Fruit fly (Drosophila melanogaster) whole organism, embryonic: ENCODE measurements around the gene CG46309.

Experiments
- B-H2 ChIP-seq: fragments of 200-800 bp; sonication (Bioruptor generic); optimal IDR thresholded peaks from 2 replicates; lab custom pipeline; 2018; ENCODE audit warnings: missing biosample characterization, mild to moderate bottlenecking, missing genetic modification characterization
- BEAF-32 ChIP-seq: fragments of 200-800 bp; sonication (Bioruptor generic); optimal IDR thresholded peaks from 3 replicates; lab custom pipeline; 2017; ENCODE audit warnings: missing biosample characterization, missing genetic modification characterization, mild to moderate bottlenecking, moderate library complexity, missing genetic modification reagents
- Bteb2 ChIP-seq: fragments of 200-800 bp; sonication (Bioruptor generic); optimal IDR thresholded peaks from 2 replicates; lab custom pipeline; 2016; ENCODE audit warnings: missing biosample characterization, missing genetic modification characterization
- CG10543 ChIP-seq: fragments of 200-800 bp; sonication (Bioruptor generic); optimal IDR thresholded peaks from 3 replicates; lab custom pipeline; 2017; ENCODE audit warnings: missing biosample characterization, mild to moderate bottlenecking, missing genetic modification characterization, moderate library complexity
- CG11695 ChIP-seq: fragments of 200-800 bp; sonication (Bioruptor generic); IDR thresholded peaks from 3 replicates; pipeline ENCODE4 v1.3.6; 2022; ENCODE audit warnings: missing biosample characterization, missing genetic modification characterization
- CG12391 ChIP-seq: fragments of 200-800 bp; sonication (Bioruptor generic); optimal IDR thresholded peaks from 3 replicates; lab custom pipeline; 2018; ENCODE audit warnings: missing biosample characterization, mild to moderate bottlenecking, missing genetic modification characterization, moderate library complexity
- CG12659 ChIP-seq: fragments of 200-800 bp; sonication (Bioruptor generic); optimal IDR thresholded peaks from 3 replicates; lab custom pipeline; 2017; ENCODE audit warnings: mild to moderate bottlenecking, missing biosample characterization, missing genetic modification reagents, missing genetic modification characterization
- CG14050 ChIP-seq: fragments of 200-800 bp; sonication (Bioruptor generic); IDR thresholded peaks from 3 replicates; pipeline ENCODE4 v1.3.6; 2022; ENCODE audit warnings: missing biosample characterization, missing genetic modification characterization
- CG15696 ChIP-seq: fragments of 200-800 bp; sonication (Bioruptor generic); optimal IDR thresholded peaks from 2 replicates; lab custom pipeline; 2019; ENCODE audit warnings: missing biosample characterization, mild to moderate bottlenecking, missing genetic modification characterization, moderate library complexity
- CG17186 ChIP-seq: fragments of 200-800 bp; sonication (Bioruptor generic); optimal IDR thresholded peaks from 3 replicates; lab custom pipeline; 2017; ENCODE audit warnings: missing biosample characterization, missing genetic modification reagents, missing genetic modification characterization
- CG2712 ChIP-seq: fragments of 200-800 bp; optimal IDR thresholded peaks from 3 replicates; lab custom pipeline; 2019; ENCODE audit warnings: missing biosample characterization, mild to moderate bottlenecking, missing genetic modification characterization, moderate library complexity
- CG3407 ChIP-seq: fragments of 200-800 bp; sonication (Bioruptor generic); optimal IDR thresholded peaks from 2 replicates; lab custom pipeline; 2018; ENCODE audit warnings: missing biosample characterization, mild to moderate bottlenecking, missing genetic modification characterization
- CG34376 ChIP-seq: fragments of 200-800 bp; sonication (Bioruptor generic); optimal IDR thresholded peaks from 2 replicates; lab custom pipeline; 2018; ENCODE audit warnings: missing biosample characterization, mild to moderate bottlenecking, missing genetic modification characterization
- CG3847 ChIP-seq: fragments of 200-800 bp; sonication (Bioruptor generic); IDR thresholded peaks from 2 replicates; pipeline ENCODE4 v1.3.6; 2022; ENCODE audit warnings: missing biosample characterization, missing genetic modification characterization
- CG4282 ChIP-seq: fragments of 200-800 bp; sonication (Bioruptor generic); optimal IDR thresholded peaks from 2 replicates; lab custom pipeline; 2016; ENCODE audit warnings: missing biosample characterization, missing genetic modification characterization
- CG4617 ChIP-seq: fragments of 200-800 bp; sonication (Bioruptor generic); optimal IDR thresholded peaks from 3 replicates; lab custom pipeline; 2016; ENCODE audit warnings: missing biosample characterization, missing genetic modification characterization, borderline replicate concordance
- CG4820 ChIP-seq: fragments of 200-800 bp; sonication (Bioruptor generic); optimal IDR thresholded peaks from 3 replicates; lab custom pipeline; 2016; ENCODE audit warnings: missing biosample characterization, missing genetic modification characterization
- CG7786 ChIP-seq: fragments of 200-800 bp; sonication (Bioruptor generic); optimal IDR thresholded peaks from 2 replicates; lab custom pipeline; 2016; ENCODE audit warnings: missing biosample characterization, missing genetic modification characterization
- CG8944 ChIP-seq: fragments of 200-800 bp; sonication (Bioruptor generic); optimal IDR thresholded peaks from 3 replicates; lab custom pipeline; 2016; ENCODE audit warnings: missing biosample characterization, missing genetic modification characterization
- Eip74EF ChIP-seq, 2 experiments: fragments of 200-800 bp in 1 of 2; fragments of >200 bp in 1 of 2; sonication (Bioruptor generic) in 1 of 2; optimal IDR thresholded peaks; 2 replicates each; lab custom pipeline; 2017 to 2019; ENCODE audit warnings: missing biosample characterization in 2 of 2, missing genetic modification characterization in 2 of 2, mild to moderate bottlenecking in 1 of 2, moderate library complexity in 1 of 2
- GATAe ChIP-seq: fragments of 200-800 bp; sonication (Bioruptor generic); conservative IDR thresholded peaks from 2 replicates; pipeline ENCODE4 v1.3.6; 2022; ENCODE audit warnings: missing biosample characterization, missing genetic modification characterization
- HLHmδ ChIP-seq: fragments of 200-800 bp; sonication (Bioruptor generic); optimal IDR thresholded peaks from 2 replicates; lab custom pipeline; 2018; ENCODE audit warnings: missing biosample characterization, mild to moderate bottlenecking, missing genetic modification characterization, moderate library complexity
- MESR4 ChIP-seq: fragments of 200-800 bp; sonication (Bioruptor generic); optimal IDR thresholded peaks from 2 replicates; lab custom pipeline; 2018; ENCODE audit warnings: missing biosample characterization, mild to moderate bottlenecking, missing genetic modification characterization, moderate library complexity
- Neu2 ChIP-seq: fragments of 200-800 bp; sonication (Bioruptor generic); optimal IDR thresholded peaks from 3 replicates; lab custom pipeline; 2016; ENCODE audit warnings: missing biosample characterization, missing genetic modification characterization, borderline replicate concordance
- Oaz ChIP-seq: fragments of 200-800 bp; sonication (Bioruptor generic); IDR thresholded peaks from 2 replicates; pipeline ENCODE4 v1.3.6; 2022; ENCODE audit warnings: missing biosample characterization, missing genetic modification characterization
- Optix ChIP-seq: fragments of 200-800 bp; sonication (Bioruptor generic); IDR thresholded peaks from 3 replicates; pipeline ENCODE4 v1.3.6; 2022; ENCODE audit warnings: missing biosample characterization, missing genetic modification characterization
- Ptx1 ChIP-seq: fragments of 200-800 bp; sonication (Bioruptor generic); IDR thresholded peaks from 2 replicates; pipeline ENCODE4 v1.3.6; 2022; ENCODE audit warnings: missing biosample characterization, missing genetic modification characterization
- Ravus ChIP-seq: fragments of 200-800 bp; sonication (Bioruptor generic); IDR thresholded peaks from 2 replicates; pipeline ENCODE4 v1.3.6; 2022; ENCODE audit warnings: missing biosample characterization, missing genetic modification characterization
- Six4 ChIP-seq: fragments of 200-800 bp; sonication (Bioruptor generic); optimal IDR thresholded peaks from 2 replicates; lab custom pipeline; 2016; ENCODE audit warnings: missing biosample characterization, missing genetic modification characterization
- Spps ChIP-seq: fragments of 200-800 bp; sonication (Bioruptor generic); optimal IDR thresholded peaks from 2 replicates; lab custom pipeline; 2018; ENCODE audit warnings: missing biosample characterization, mild to moderate bottlenecking, missing genetic modification characterization
- Stat92E ChIP-seq, 3 experiments: fragments of >200 bp in 2 of 3; fragments of 200-800 bp in 1 of 3; sonication (Bioruptor generic) in 1 of 3; optimal IDR thresholded peaks; 2 replicates each; lab custom pipeline; 2017 to 2019; ENCODE audit warnings: missing biosample characterization in 3 of 3, missing genetic modification characterization in 3 of 3, mild to moderate bottlenecking in 1 of 3, moderate library complexity in 1 of 3
- Xbp1 ChIP-seq: fragments of 200-800 bp; sonication (Bioruptor generic); optimal IDR thresholded peaks from 3 replicates; lab custom pipeline; 2016; ENCODE audit warnings: missing biosample characterization, mild to moderate bottlenecking, missing genetic modification characterization
- br ChIP-seq: fragments of >200 bp; optimal IDR thresholded peaks from 2 replicates; lab custom pipeline; 2017
- dmrt11E ChIP-seq: fragments of 200-800 bp; sonication (Bioruptor generic); optimal IDR thresholded peaks from 3 replicates; lab custom pipeline; 2018; ENCODE audit warnings: missing biosample characterization, mild to moderate bottlenecking, missing genetic modification characterization, moderate library complexity
- exex ChIP-seq: fragments of 200-800 bp; sonication (Bioruptor generic); optimal IDR thresholded peaks from 4 replicates; lab custom pipeline; 2018; ENCODE audit warnings: missing biosample characterization, mild to moderate bottlenecking, missing genetic modification characterization, moderate library complexity
- ind ChIP-seq: fragments of 200-800 bp; sonication (Bioruptor generic); optimal IDR thresholded peaks from 3 replicates; lab custom pipeline; 2016; ENCODE audit warnings: missing biosample characterization, missing genetic modification characterization
- klu ChIP-seq: fragments of 200-800 bp; sonication (Bioruptor generic); IDR thresholded peaks from 2 replicates; pipeline ENCODE4 v1.3.6; 2022; ENCODE audit warnings: missing biosample characterization, missing genetic modification characterization
- lilli ChIP-seq: fragments of 200-800 bp; sonication (Bioruptor generic); optimal IDR thresholded peaks from 3 replicates; lab custom pipeline; 2016; ENCODE audit warnings: missing biosample characterization, missing genetic modification characterization
- nerfin-1 ChIP-seq: fragments of 200-800 bp; sonication (Bioruptor generic); optimal IDR thresholded peaks from 3 replicates; lab custom pipeline; 2019; ENCODE audit warnings: missing biosample characterization, mild to moderate bottlenecking, missing genetic modification characterization, moderate library complexity
- otp ChIP-seq: fragments of 200-800 bp; sonication (Bioruptor generic); IDR thresholded peaks from 3 replicates; pipeline ENCODE4, ENCODE4 v1.3.6; 2022; ENCODE audit warnings: missing biosample characterization, missing genetic modification characterization
- pan ChIP-seq, 4 experiments: fragments of >200 bp in 3 of 4; fragments of 200-800 bp in 1 of 4; sonication (Bioruptor generic) in 1 of 4; optimal IDR thresholded peaks in 3 of 4; IDR thresholded peaks in 1 of 4; 2 replicates each; pipeline versions ENCODE4 v1.3.6 to Lab custom; 2017 to 2022; ENCODE audit warnings: missing biosample characterization in 2 of 4, missing genetic modification characterization in 2 of 4, mixed read lengths in 1 of 4
- prd ChIP-seq, 3 experiments: fragments of >200 bp in 2 of 3; fragments of 200-800 bp in 1 of 3; sonication (Bioruptor generic) in 1 of 3; optimal IDR thresholded peaks in 2 of 3; IDR thresholded peaks in 1 of 3; 2 replicates in 2 of 3; 3 replicates in 1 of 3; pipeline versions ENCODE4 v1.3.6 to Lab custom; 2017 to 2022; ENCODE audit warnings: missing biosample characterization in 1 of 3, missing genetic modification characterization in 1 of 3
- psq ChIP-seq: fragments of 200-800 bp; sonication (Bioruptor generic); optimal IDR thresholded peaks from 2 replicates; lab custom pipeline; 2017; ENCODE audit warnings: missing biosample characterization, missing genetic modification characterization
- sqz ChIP-seq: fragments of 200-800 bp; sonication (Bioruptor generic); optimal IDR thresholded peaks from 3 replicates; lab custom pipeline; 2018; ENCODE audit warnings: missing biosample characterization, mild to moderate bottlenecking, missing genetic modification characterization
- tll ChIP-seq, 2 experiments: fragments of 200-800 bp in 1 of 2; fragments of >200 bp in 1 of 2; sonication (Bioruptor generic) in 1 of 2; optimal IDR thresholded peaks; 2 replicates each; lab custom pipeline; 2017 to 2019; ENCODE audit warnings: missing biosample characterization in 2 of 2, missing genetic modification characterization in 2 of 2, mild to moderate bottlenecking in 1 of 2, moderate library complexity in 1 of 2
- trh ChIP-seq: fragments of 200-800 bp; sonication (Bioruptor generic); optimal IDR thresholded peaks from 2 replicates; lab custom pipeline; 2016; ENCODE audit warnings: missing biosample characterization, missing genetic modification characterization
- unc-4 ChIP-seq: fragments of 200-800 bp; sonication (Bioruptor generic); IDR thresholded peaks from 2 replicates; pipeline ENCODE4 v1.3.6; 2022; ENCODE audit warnings: missing biosample characterization, missing genetic modification characterization; ENCODE audit not compliant: partially characterized antibody
- wor ChIP-seq: fragments of 200-800 bp; sonication (Bioruptor generic); IDR thresholded peaks from 2 replicates; pipeline ENCODE4 v1.3.6; 2022; ENCODE audit warnings: missing biosample characterization, missing genetic modification characterization

The CG46309 gene

dm6 chr2L:16279774-16280252, 28.2 kb upstream of the CG46309 start (continued):
- TF ChIP-seq tll (GFP tag; optimal IDR thresholded peaks at IDR 0.05; lab: Kevin White, UChicago) (peak in 1 of 2 experiments; percentile 41), CG11695 (GFP tag; lab: Robert Waterston, UW) (peak; percentile 72; the same call in 2 of the 3 replicates), Spps (peak; percentile 78), prd (optimal IDR thresholded peaks at IDR 0.05; lab: Kevin White, UChicago) (no peak), prd (GFP tag; IDR thresholded peaks at IDR 0.05; lab: Robert Waterston, UW) (peak; percentile 80), CG14050 (peak; percentile 82), trh (peak; percentile 81), unc-4 (GFP tag; lab: Robert Waterston, UW) (no peak), B-H2 (GFP tag; lab: Kevin White, UChicago) (no peak), CG4617 (GFP tag; lab: Kevin White, UChicago) (peak; percentile 86), klu (GFP tag; lab: Robert Waterston, UW) (no peak; the same call in 1 of the 2 replicates), CG10543 (GFP tag; lab: Kevin White, UChicago) (peak; percentile 66), GATAe (GFP tag; lab: Robert Waterston, UW) (no peak), CG12391 (peak; percentile 96), Neu2 (no peak), Optix (GFP tag; lab: Robert Waterston, UW) (peak; percentile 64; the same call in 1 of the 3 replicates), ind (GFP tag; lab: Kevin White, UChicago) (peak; percentile 92), BEAF-32 (GFP tag; lab: Kevin White, UChicago) (no peak), CG8944 (GFP tag; lab: Kevin White, UChicago) (peak; percentile 78), wor (GFP tag; lab: Robert Waterston, UW) (peak; percentile 86), Oaz (GFP tag; lab: Robert Waterston, UW) (peak; percentile 84), CG3407 (GFP tag; lab: Kevin White, UChicago) (peak; percentile 87), HLHmδ (GFP tag; lab: Kevin White, UChicago) (no peak), sqz (peak; percentile 86), otp (0 out of 3 replicates have a peak, but pooled peaks have one; percentile 49), Bteb2 (GFP tag; lab: Kevin White, UChicago) (peak; percentile 82), pan (optimal IDR thresholded peaks at IDR 0.05; lab: Kevin White, UChicago) (no peak), pan (GFP tag; optimal IDR thresholded peaks at IDR 0.05 in 1 of 2, IDR thresholded peaks at IDR 0.05 in 1 of 2) (peak in 1 of 2 experiments; percentile 78), CG34376 (GFP tag; lab: Kevin White, UChicago) (peak; percentile 6), Xbp1 (GFP tag; lab: Kevin White, UChicago) (peak; percentile 96), Eip74EF (GFP tag; optimal IDR thresholded peaks at IDR 0.05; lab: Kevin White, UChicago) (peak in 1 of 2 experiments; percentile 95), CG7786 (GFP tag; lab: Kevin White, UChicago) (peak; percentile 70), nerfin-1 (tag; lab: Kevin White, UChicago) (peak; percentile 89), br (lab: Kevin White, UChicago) (no peak), psq (peak; percentile 81), CG3847 (GFP tag; lab: Robert Waterston, UW) (peak; percentile 46; the same call in 1 of the 2 replicates), dmrt11E (tag; lab: Kevin White, UChicago) (peak; percentile 93), exex (tag; lab: Kevin White, UChicago) (peak; percentile 41), CG4820 (GFP tag; lab: Kevin White, UChicago) (peak; percentile 92), CG17186 (GFP tag; lab: Kevin White, UChicago) (peak; percentile 68), Six4 (GFP tag; lab: Kevin White, UChicago) (peak; percentile 92), lilli (GFP tag; lab: Kevin White, UChicago) (peak; percentile 88), CG15696 (tag; lab: Kevin White, UChicago) (peak; percentile 84), CG4282 (GFP tag; lab: Kevin White, UChicago) (peak; percentile 30), Ravus (GFP tag; lab: Robert Waterston, UW) (no peak), CG12659 (GFP tag; lab: Kevin White, UChicago) (peak; percentile 94), MESR4 (peak; percentile 24), Ptx1 (GFP tag; lab: Robert Waterston, UW) (peak; percentile 89), CG2712 (tag; lab: Kevin White, UChicago) (peak; percentile 96), Stat92E (GFP tag; optimal IDR thresholded peaks at IDR 0.05; lab: Kevin White, UChicago) (no peak)
